Worm (Caenorhabditis elegans): ENCODE measurements around the gene perm-1.

The perm-1 gene

DNA sequence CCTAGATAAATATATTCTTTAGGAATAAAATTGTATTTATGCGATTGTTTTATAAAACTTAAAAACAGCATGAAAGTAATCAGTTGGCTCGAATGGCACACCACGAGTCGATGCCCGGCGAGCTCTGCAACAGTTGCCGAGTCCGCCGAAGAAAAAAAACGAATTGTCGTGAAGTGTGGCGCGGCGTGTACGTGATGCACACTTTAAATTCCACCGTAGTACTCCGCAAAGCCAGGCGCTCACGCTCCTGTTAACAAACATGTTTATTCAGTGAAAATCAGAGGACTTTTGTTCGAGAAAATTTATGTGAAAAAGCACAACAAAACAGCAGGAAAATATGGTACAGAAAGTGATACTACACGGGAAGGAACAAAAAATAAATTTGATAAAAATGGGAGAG lies 10.0 kb upstream of the perm-1 start (continued):
- no peak for TF ChIP-seq ztf-1 (GFP tag; conservative IDR thresholded peaks at IDR 0.05)
- TF ChIP-seq skn-1 (tag; optimal IDR thresholded peaks at IDR 0.05): no peak
- no peak for TF ChIP-seq nhr-237 (tag; optimal IDR thresholded peaks at IDR 0.05)
- TF ChIP-seq egl-27 (tag; optimal IDR thresholded peaks at IDR 0.05): no peak
- no peak for TF ChIP-seq nhr-77 (tag; optimal IDR thresholded peaks at IDR 0.05)
- no peak for TF ChIP-seq unc-39 (tag; optimal IDR thresholded peaks at IDR 0.05)
- no peak for TF ChIP-seq ceh-82 (tag; optimal IDR thresholded peaks at IDR 0.05)

DNA sequence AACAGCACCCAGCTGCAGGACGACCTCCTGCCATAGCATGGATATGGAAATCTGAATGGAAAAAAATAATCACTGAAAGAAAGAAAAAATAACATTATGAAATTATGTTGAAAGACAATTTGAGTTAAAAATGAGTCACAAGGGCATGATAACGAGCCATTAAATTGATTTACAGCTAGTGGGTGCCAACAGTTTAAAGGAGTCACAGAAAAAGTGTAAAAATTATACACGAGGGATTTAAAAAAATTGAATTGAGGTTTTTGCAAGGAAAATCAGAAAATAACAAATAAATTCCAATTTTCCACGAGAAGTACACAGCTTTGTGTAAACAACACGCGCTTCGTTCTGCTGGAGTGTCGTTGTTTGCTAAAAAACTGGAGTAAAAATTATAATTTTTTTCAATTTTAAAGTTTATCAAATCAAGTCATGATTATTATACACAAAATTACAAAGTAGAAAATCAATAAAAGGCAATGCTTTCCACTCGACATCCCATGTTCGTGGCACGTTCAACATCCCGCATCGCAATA lies 6.7 kb upstream of the perm-1 start, which contains the start of gene T01H3.3:
Gene T01H3.3 (minus strand): TSS at position 51 of the 530 bp plus-strand sequence.
- TF ChIP-seq sma-9 (GFP tag; optimal IDR thresholded peaks at IDR 0.05) (peak; percentile 32), sma-9 (tag; optimal IDR thresholded peaks at IDR 0.05) (no peak), unc-55 (GFP tag; optimal IDR thresholded peaks at IDR 0.05) (peak; percentile 77), mdl-1 (tag; optimal IDR thresholded peaks at IDR 0.05) (no peak), R02D3.7 (tag; optimal IDR thresholded peaks at IDR 0.05) (no peak), ztf-1 (GFP tag; conservative IDR thresholded peaks at IDR 0.05) (no peak), nhr-25 (tag; optimal IDR thresholded peaks at IDR 0.05) (peak; percentile 31), dmd-4 (tag; optimal IDR thresholded peaks at IDR 0.05) (no peak), lin-39 (tag; optimal IDR thresholded peaks at IDR 0.05) (no peak), C34F6.9 (tag; optimal IDR thresholded peaks at IDR 0.05) (peak; percentile 67), lsy-2 (tag; optimal IDR thresholded peaks at IDR 0.05) (peak in 1 of 2 experiments; percentile 82), lin-13 (GFP tag; optimal IDR thresholded peaks at IDR 0.05) (peak; percentile 44), egl-27 (tag; optimal IDR thresholded peaks at IDR 0.05) (no peak), nhr-129 (tag; optimal IDR thresholded peaks at IDR 0.05) (peak; percentile 36), fos-1 (tag; optimal IDR thresholded peaks at IDR 0.05) (no peak), gmeb-1 (tag; optimal IDR thresholded peaks at IDR 0.05) (peak; percentile 16), lin-11 (tag; optimal IDR thresholded peaks at IDR 0.05) (peak; percentile 11), crh-2 (tag; optimal IDR thresholded peaks at IDR 0.05) (peak; percentile 39), ceh-82 (tag; optimal IDR thresholded peaks at IDR 0.05) (no peak), nhr-10 (tag; optimal IDR thresholded peaks at IDR 0.05) (no peak)

DNA sequence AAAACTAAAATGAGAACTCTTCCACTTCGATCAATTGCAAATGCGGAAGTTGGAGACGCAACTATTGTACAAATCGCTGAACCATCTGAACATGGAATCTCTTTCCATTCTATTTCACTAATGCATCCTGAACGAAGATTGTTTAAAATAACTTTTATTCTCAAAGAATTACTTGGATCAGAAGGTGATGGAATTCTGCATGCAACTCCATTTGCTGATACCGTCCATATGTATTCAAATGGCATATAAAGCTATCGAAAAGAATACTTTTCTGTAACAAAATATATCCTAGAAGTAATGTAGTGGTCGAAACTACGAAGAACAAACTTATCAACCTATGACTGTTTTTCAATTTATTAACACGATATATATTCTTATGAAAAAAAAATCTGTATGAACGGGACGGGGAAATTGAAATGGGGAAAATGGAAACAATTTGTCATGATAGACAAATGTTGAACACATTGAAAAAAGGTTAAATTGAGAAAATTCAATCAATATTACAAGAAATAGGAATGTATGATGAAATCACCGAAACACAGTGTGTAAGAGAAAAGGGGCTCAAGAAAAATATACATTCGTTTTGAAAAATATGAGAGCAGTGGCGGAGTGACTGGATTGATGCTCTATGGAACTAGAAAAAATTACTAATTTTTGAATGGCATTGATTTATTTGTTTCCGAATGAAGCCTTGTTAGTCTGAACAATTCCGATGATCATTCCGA lies 2.7 kb upstream of the perm-1 start, which contains the start of gene T01H3.2:
Gene T01H3.2 (minus strand): TSS at position 251 of the 725 bp plus-strand sequence.
- TF ChIP-seq lsy-2 (tag; optimal IDR thresholded peaks at IDR 0.05) (peak in 1 of 2 experiments; percentile 12), crh-2 (tag; optimal IDR thresholded peaks at IDR 0.05) (peak; percentile 3), ama-1 (optimal IDR thresholded peaks at IDR 0.05) (peak; percentile 2), C34F6.9 (tag; optimal IDR thresholded peaks at IDR 0.05) (no peak), nhr-11 (tag; optimal IDR thresholded peaks at IDR 0.05) (no peak), lin-13 (GFP tag; optimal IDR thresholded peaks at IDR 0.05) (no peak)

DNA sequence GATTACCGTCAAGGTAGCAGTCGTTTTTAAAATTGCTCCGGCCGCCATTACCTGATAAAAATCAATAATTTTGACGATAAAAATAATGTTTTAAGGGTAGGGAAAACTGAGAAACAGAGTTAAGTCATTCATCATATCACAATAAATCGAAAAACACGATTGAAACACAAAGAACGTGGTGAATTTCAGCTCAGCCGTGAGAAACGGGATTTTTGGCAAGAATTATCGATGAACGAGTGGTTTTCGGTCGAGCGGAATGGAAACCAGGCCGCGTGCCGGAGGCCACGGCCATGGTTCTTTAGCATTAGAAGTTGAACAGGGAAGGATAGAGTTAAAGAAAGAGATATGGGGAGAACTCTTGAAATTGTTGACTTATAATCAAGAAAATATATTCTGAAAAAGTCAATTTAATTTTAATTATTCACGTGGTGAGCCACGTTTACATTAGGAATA lies 1.3 kb upstream of the perm-1 start, which contains the start of the genes vha-4 and T01H3.5:
Gene vha-4 (minus strand): TSS at position 51 of the 453 bp plus-strand sequence.
Gene T01H3.5 (plus strand): TSS at position 351 of the 453 bp plus-strand sequence.
- TF ChIP-seq dmd-4 (tag; optimal IDR thresholded peaks at IDR 0.05) (no peak), fos-1 (tag; optimal IDR thresholded peaks at IDR 0.05) (peak; percentile 62), unc-55 (GFP tag; optimal IDR thresholded peaks at IDR 0.05) (peak; percentile 16), lsy-2 (tag; optimal IDR thresholded peaks at IDR 0.05) (peak in 1 of 2 experiments; percentile 12), nhr-129 (tag; optimal IDR thresholded peaks at IDR 0.05) (peak; percentile 5), lin-13 (GFP tag; optimal IDR thresholded peaks at IDR 0.05) (no peak), elt-1 (tag; optimal IDR thresholded peaks at IDR 0.05) (no peak), blmp-1 (tag; optimal IDR thresholded peaks at IDR 0.05; ENCODE audit: insufficient read depth) (no peak)

DNA sequence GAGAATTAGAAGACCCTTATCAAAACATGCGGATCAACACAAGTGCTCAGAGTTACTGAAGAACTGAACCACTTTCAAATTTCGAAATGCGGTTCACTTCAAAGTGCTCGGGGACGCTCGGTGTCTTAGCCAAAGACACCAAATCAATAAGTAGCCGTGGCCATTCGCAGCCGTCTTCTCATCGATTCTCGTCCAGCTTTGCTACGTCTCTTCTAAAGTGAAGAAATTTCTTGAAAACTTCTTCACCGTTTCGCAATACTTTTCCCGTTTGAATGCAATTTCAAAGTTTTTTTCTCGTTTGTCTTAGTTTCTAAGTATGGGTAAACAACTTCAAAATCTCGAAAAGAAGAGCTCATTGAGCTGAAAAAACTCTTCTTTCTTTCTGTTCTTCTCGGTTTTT lies 4.3 kb downstream of the perm-1 start:
- TF ChIP-seq elt-3 (tag; optimal IDR thresholded peaks at IDR 0.05): no peak
- TF ChIP-seq sem-4 (tag; optimal IDR thresholded peaks at IDR 0.05): no peak
- TF ChIP-seq nhr-237 (tag; optimal IDR thresholded peaks at IDR 0.05): no peak
- TF ChIP-seq R02D3.7 (tag; optimal IDR thresholded peaks at IDR 0.05): no peak
- no peak for TF ChIP-seq Y55F3AM.14 (GFP tag; optimal IDR thresholded peaks at IDR 0.05)
- no peak for TF ChIP-seq zag-1 (tag; optimal IDR thresholded peaks at IDR 0.05)
- no peak for TF ChIP-seq aly-2 (tag; optimal IDR thresholded peaks at IDR 0.05)
- TF ChIP-seq nhr-12 (tag; optimal IDR thresholded peaks at IDR 0.05): no peak
- TF ChIP-seq ztf-1 (GFP tag; conservative IDR thresholded peaks at IDR 0.05): no peak
- no peak for TF ChIP-seq unc-39 (tag; optimal IDR thresholded peaks at IDR 0.05)
- TF ChIP-seq mdl-1 (tag; optimal IDR thresholded peaks at IDR 0.05): no peak
- TF ChIP-seq mbf-1 (tag; optimal IDR thresholded peaks at IDR 0.05): no peak
- no peak for TF ChIP-seq blmp-1 (tag; optimal IDR thresholded peaks at IDR 0.05; ENCODE audit: insufficient read depth)
- peak in 1 of 2 experiments; percentile 38 for TF ChIP-seq lsy-2 (tag; optimal IDR thresholded peaks at IDR 0.05)
- TF ChIP-seq lin-11 (tag; optimal IDR thresholded peaks at IDR 0.05): peak; percentile 23
- TF ChIP-seq nhr-23 (tag; optimal IDR thresholded peaks at IDR 0.05): no peak
- peak; percentile 65 for TF ChIP-seq C34F6.9 (tag; optimal IDR thresholded peaks at IDR 0.05)
- TF ChIP-seq gmeb-1 (tag; optimal IDR thresholded peaks at IDR 0.05): no peak
- no peak for TF ChIP-seq dmd-4 (tag; optimal IDR thresholded peaks at IDR 0.05)
- TF ChIP-seq mab-5 (tag; optimal IDR thresholded peaks at IDR 0.05): no peak
- no peak for TF ChIP-seq snpc-4 (tag; optimal IDR thresholded peaks at IDR 0.05)
- no peak for TF ChIP-seq nhr-21 (tag; optimal IDR thresholded peaks at IDR 0.05)
- no peak for TF ChIP-seq F13H6.1 (tag; optimal IDR thresholded peaks at IDR 0.05)
- TF ChIP-seq nhr-129 (tag; optimal IDR thresholded peaks at IDR 0.05): peak; percentile 20
- no peak for TF ChIP-seq nhr-11 (tag; optimal IDR thresholded peaks at IDR 0.05)
- no peak for TF ChIP-seq ztf-4 (tag; optimal IDR thresholded peaks at IDR 0.05)
- TF ChIP-seq unc-55 (GFP tag; optimal IDR thresholded peaks at IDR 0.05): peak; percentile 95
